Fruit fly (Drosophila melanogaster): ENCODE results near the gene mthl1.

DNA sequence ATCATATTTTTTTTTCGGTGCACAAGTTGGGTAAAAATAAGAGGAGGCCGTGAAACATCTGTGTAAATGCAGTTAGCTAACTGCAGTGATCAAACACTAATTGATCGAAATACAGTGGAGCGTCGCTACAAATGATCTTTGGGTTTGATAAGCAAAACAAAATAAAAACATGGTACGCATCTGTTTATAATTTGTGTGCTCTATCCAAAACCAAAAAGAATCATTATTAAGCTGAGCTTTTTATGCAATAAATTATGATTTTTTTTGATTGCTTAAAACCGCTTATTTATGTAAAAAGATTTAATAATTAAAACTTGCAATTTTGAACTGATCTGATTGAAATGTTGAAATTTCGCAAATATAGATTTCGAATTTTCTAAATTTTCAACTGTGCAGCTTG, 29.5 kb downstream of the mthl1 start:
- no peak for TF ChIP-seq Ets98B (GFP tag; IDR thresholded peaks at IDR 0.05)
- no peak for TF ChIP-seq D1 (tag; optimal IDR thresholded peaks at IDR 0.05)

All from whole organism, pupa.